3 fruit fly cellular contexts compared by ENCODE assay signal in genomic region chrX:8410349-8411240, dm6.
TF ChIP-seq lines count a peak whose summit lies in the region.

No protein-coding gene starts in this region.

TF ChIP-seq in whole organism, embryonic, 481 proteins besides CTCF, POLR2A, EP300 and RAD21 (continued from another document and continues in another):
- TF ChIP-seq CG11093 (GFP tag; IDR thresholded peaks at IDR 0.05; lab: Robert Waterston, UW) = no peak
- TF ChIP-seq CG2202 (tag; optimal IDR thresholded peaks at IDR 0.05; lab: Kevin White, UChicago) = no peak
- no peak for TF ChIP-seq lov (optimal IDR thresholded peaks at IDR 0.05; lab: Kevin White, UChicago)
- peak; percentile 63; the same call in 1 of the 3 replicates for TF ChIP-seq lov (GFP tag; IDR thresholded peaks at IDR 0.05; lab: Robert Waterston, UW)
- no peak for TF ChIP-seq fru (optimal IDR thresholded peaks at IDR 0.05; lab: Kevin White, UChicago)
- no peak for TF ChIP-seq CG34224 (GFP tag; IDR thresholded peaks at IDR 0.05; lab: Robert Waterston, UW; ENCODE audit: partially characterized antibody)
- no peak for TF ChIP-seq CG13123 (GFP tag; optimal IDR thresholded peaks at IDR 0.05; lab: Kevin White, UChicago)
- no peak for TF ChIP-seq sna (GFP tag; IDR thresholded peaks at IDR 0.05; lab: Robert Waterston, UW; ENCODE audit: partially characterized antibody)
- no peak for TF ChIP-seq CG9797 (GFP tag; optimal IDR thresholded peaks at IDR 0.05; lab: Kevin White, UChicago)
- no peak for TF ChIP-seq Oli (tag; optimal IDR thresholded peaks at IDR 0.05; lab: Kevin White, UChicago)
- TF ChIP-seq CG5180 (GFP tag; optimal IDR thresholded peaks at IDR 0.05; lab: Kevin White, UChicago) = no peak
- peak; percentile 9 for TF ChIP-seq HmgD (GFP tag; optimal IDR thresholded peaks at IDR 0.05; lab: Kevin White, UChicago)
- no peak for TF ChIP-seq Meics (GFP tag; optimal IDR thresholded peaks at IDR 0.05; lab: Kevin White, UChicago)
- no peak for TF ChIP-seq CG6765 (GFP tag; optimal IDR thresholded peaks at IDR 0.05; lab: Kevin White, UChicago)
- no peak for TF ChIP-seq YL-1 (GFP tag; optimal IDR thresholded peaks at IDR 0.05; lab: Kevin White, UChicago)
- TF ChIP-seq CG30020 (tag; optimal IDR thresholded peaks at IDR 0.05; lab: Kevin White, UChicago) = no peak
- TF ChIP-seq CG13894 (tag; optimal IDR thresholded peaks at IDR 0.05; lab: Kevin White, UChicago) = no peak
- no peak for TF ChIP-seq CG15269 (tag; optimal IDR thresholded peaks at IDR 0.05; lab: Kevin White, UChicago)
- TF ChIP-seq Dref (GFP tag; IDR thresholded peaks at IDR 0.05; lab: Robert Waterston, UW) = no peak
- no peak for TF ChIP-seq Abd-B (GFP tag; optimal IDR thresholded peaks at IDR 0.05; lab: Kevin White, UChicago)
- TF ChIP-seq Bteb2 (GFP tag; optimal IDR thresholded peaks at IDR 0.05; lab: Kevin White, UChicago) = no peak
- 0 out of 2 replicates have a peak, but pooled peaks have one; percentile 9 for TF ChIP-seq CG16779 (GFP tag; IDR thresholded peaks at IDR 0.05; lab: Robert Waterston, UW)
- no peak for TF ChIP-seq CG17385 (GFP tag; optimal IDR thresholded peaks at IDR 0.05; lab: Kevin White, UChicago)
- TF ChIP-seq Oaz (GFP tag; IDR thresholded peaks at IDR 0.05; lab: Robert Waterston, UW) = peak; percentile 30; the same call in 1 of the 2 replicates
- no peak for TF ChIP-seq D (optimal IDR thresholded peaks at IDR 0.05; lab: Kevin White, UChicago)
- TF ChIP-seq D (GFP tag; optimal IDR thresholded peaks at IDR 0.05; lab: Kevin White, UChicago) = no peak
- no peak for TF ChIP-seq BtbVII (GFP tag; optimal IDR thresholded peaks at IDR 0.05; lab: Kevin White, UChicago)
- TF ChIP-seq Fer1 (GFP tag; optimal IDR thresholded peaks at IDR 0.05; lab: Kevin White, UChicago) = no peak
- TF ChIP-seq CG3163 (GFP tag; optimal IDR thresholded peaks at IDR 0.05; lab: Kevin White, UChicago) = peak; percentile 3
- TF ChIP-seq CrebB (tag; optimal IDR thresholded peaks at IDR 0.05; lab: Kevin White, UChicago) = no peak
- TF ChIP-seq tap (tag; optimal IDR thresholded peaks at IDR 0.05; lab: Kevin White, UChicago) = no peak
- TF ChIP-seq CHES-1-like (GFP tag; optimal IDR thresholded peaks at IDR 0.05; lab: Kevin White, UChicago) = no peak
- TF ChIP-seq exex (tag; optimal IDR thresholded peaks at IDR 0.05; lab: Kevin White, UChicago) = no peak
- TF ChIP-seq hth (optimal IDR thresholded peaks at IDR 0.05; lab: Kevin White, UChicago) = no peak
- no peak for TF ChIP-seq CG8281 (tag; optimal IDR thresholded peaks at IDR 0.05; lab: Kevin White, UChicago)
- TF ChIP-seq Chrac-16 (GFP tag; optimal IDR thresholded peaks at IDR 0.05; lab: Kevin White, UChicago) = no peak
- no peak for TF ChIP-seq nerfin-2 (GFP tag; IDR thresholded peaks at IDR 0.05; lab: Robert Waterston, UW; ENCODE audit: partially characterized antibody)
- TF ChIP-seq sqz (GFP tag; optimal IDR thresholded peaks at IDR 0.05; lab: Kevin White, UChicago) = peak; percentile 4
- no peak for TF ChIP-seq crc (GFP tag; optimal IDR thresholded peaks at IDR 0.05; lab: Kevin White, UChicago)
- TF ChIP-seq cwo (GFP tag; optimal IDR thresholded peaks at IDR 0.05; lab: Kevin White, UChicago) = no peak
- no peak for TF ChIP-seq gcm2 (GFP tag; optimal IDR thresholded peaks at IDR 0.05; lab: Kevin White, UChicago)
- TF ChIP-seq CG12769 (tag; optimal IDR thresholded peaks at IDR 0.05; lab: Kevin White, UChicago) = no peak
- TF ChIP-seq CG8765 (GFP tag; IDR thresholded peaks at IDR 0.05; lab: Robert Waterston, UW) = peak; percentile 100
- TF ChIP-seq Elba2 (GFP tag; optimal IDR thresholded peaks at IDR 0.05; lab: Kevin White, UChicago) = no peak
- TF ChIP-seq crp (GFP tag; optimal IDR thresholded peaks at IDR 0.05; lab: Kevin White, UChicago) = no peak
- TF ChIP-seq abd-A (tag; optimal IDR thresholded peaks at IDR 0.05; lab: Kevin White, UChicago) = no peak

TF ChIP-seq in whole organism, prepupa, 60 proteins besides CTCF, POLR2A, EP300 and RAD21 (continued from another document):
- TF ChIP-seq eg (GFP tag; IDR thresholded peaks at IDR 0.05; lab: Robert Waterston, UW) (peak; percentile 83), CG32006 (GFP tag; optimal IDR thresholded peaks at IDR 0.05; lab: Kevin White, UChicago) (peak; percentile 20), ss (GFP tag; optimal IDR thresholded peaks at IDR 0.05; lab: Kevin White, UChicago) (peak; percentile 6 to 34), CG15336 (GFP tag; IDR thresholded peaks at IDR 0.05; lab: Robert Waterston, UW) (peak; percentile 83)

TF ChIP-seq in whole organism, wandering third instar larva, 38 proteins besides CTCF, POLR2A, EP300 and RAD21 (continued from another document):
- no peak for TF ChIP-seq Sp1 (GFP tag; optimal IDR thresholded peaks at IDR 0.05; lab: Kevin White, UChicago)
- peak; percentile 38 to 79 for TF ChIP-seq dl (GFP tag; optimal IDR thresholded peaks at IDR 0.05; lab: Kevin White, UChicago; ENCODE audit: insufficient read depth in 1 of 2, partially characterized antibody in 2 of 2)
- TF ChIP-seq OdsH (GFP tag; optimal IDR thresholded peaks at IDR 0.05; lab: Kevin White, UChicago) = no peak
- TF ChIP-seq Hnf4 (GFP tag; optimal IDR thresholded peaks at IDR 0.05; lab: Kevin White, UChicago) = no peak
- TF ChIP-seq woc (GFP tag; optimal IDR thresholded peaks at IDR 0.05; lab: Kevin White, UChicago) = no peak
- no peak for TF ChIP-seq HLH106 (tag; optimal IDR thresholded peaks at IDR 0.05; lab: Kevin White, UChicago)
- no peak for TF ChIP-seq usp (GFP tag; optimal IDR thresholded peaks at IDR 0.05; lab: Kevin White, UChicago)
- TF ChIP-seq Hr83 (GFP tag; optimal IDR thresholded peaks at IDR 0.05; lab: Kevin White, UChicago; ENCODE audit: poor library complexity, severe bottlenecking) = peak; percentile 73
- TF ChIP-seq br (GFP tag; optimal IDR thresholded peaks at IDR 0.05; lab: Kevin White, UChicago) = peak; percentile 11
TF ChIP-seq in whole organism, wandering third instar larva: peak in this region for 8.
